Worm (Caenorhabditis elegans): ENCODE results near the gene C01G6.4.

C01G6.4 gene

DNA sequence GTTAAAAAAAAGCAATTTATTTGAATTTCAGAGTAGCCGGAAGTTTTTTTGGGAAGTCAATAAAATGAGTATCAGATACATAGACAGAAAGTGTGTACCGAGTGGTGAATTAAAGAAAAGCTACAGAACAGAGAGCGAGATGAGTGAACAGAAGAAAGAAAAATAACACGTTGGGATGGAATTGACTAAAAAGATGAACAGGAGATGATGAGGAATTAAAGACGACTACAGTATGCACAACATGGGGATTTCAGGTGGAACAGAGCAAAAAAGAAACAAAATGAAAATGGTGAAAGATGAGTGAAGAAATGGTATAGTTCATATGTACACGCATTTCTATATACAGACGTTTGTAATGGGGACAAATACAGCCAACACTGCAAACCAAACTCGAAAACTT is 1.6 kb downstream of the C01G6.4 start:
- no peak for TF ChIP-seq nfya-1 (tag; optimal IDR thresholded peaks at IDR 0.05)
- no peak for TF ChIP-seq K02D7.2 (tag; optimal IDR thresholded peaks at IDR 0.05)
- TF ChIP-seq ets-4 (tag; optimal IDR thresholded peaks at IDR 0.05) = no peak

DNA sequence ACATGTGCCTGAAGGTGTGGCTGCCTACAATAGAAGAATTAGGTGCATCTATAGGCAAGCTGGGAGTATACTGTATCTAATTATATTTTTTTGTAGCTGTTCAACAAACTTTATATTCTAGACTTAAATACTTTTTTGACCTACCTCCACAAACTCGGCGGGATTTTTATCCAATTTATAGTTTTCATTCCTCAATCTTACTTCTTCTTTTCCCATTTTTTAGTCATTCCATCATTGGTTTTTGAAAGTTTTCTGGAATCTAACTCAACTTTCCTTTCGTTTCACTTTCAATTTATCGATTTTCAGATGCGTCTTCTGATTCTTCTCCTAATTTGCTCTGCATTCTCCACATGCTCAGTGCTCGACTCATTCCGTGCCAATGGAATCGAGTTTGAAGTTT is 3.3 kb downstream of the C01G6.4 start, which contains the start of gene C01G6.3:
C01G6.3 (plus strand) TSS at position 301 of the 400 bp plus-strand sequence.
- TF ChIP-seq F13H6.1 (tag; optimal IDR thresholded peaks at IDR 0.05) = no peak
- no peak for TF ChIP-seq ceh-45 (GFP tag; IDR thresholded peaks at IDR 0.05)
- no peak for TF ChIP-seq hlh-8 (tag; optimal IDR thresholded peaks at IDR 0.05)
- TF ChIP-seq syd-9 (tag; optimal IDR thresholded peaks at IDR 0.05) = no peak
- no peak for TF ChIP-seq ahr-1 (tag; optimal IDR thresholded peaks at IDR 0.05)

DNA sequence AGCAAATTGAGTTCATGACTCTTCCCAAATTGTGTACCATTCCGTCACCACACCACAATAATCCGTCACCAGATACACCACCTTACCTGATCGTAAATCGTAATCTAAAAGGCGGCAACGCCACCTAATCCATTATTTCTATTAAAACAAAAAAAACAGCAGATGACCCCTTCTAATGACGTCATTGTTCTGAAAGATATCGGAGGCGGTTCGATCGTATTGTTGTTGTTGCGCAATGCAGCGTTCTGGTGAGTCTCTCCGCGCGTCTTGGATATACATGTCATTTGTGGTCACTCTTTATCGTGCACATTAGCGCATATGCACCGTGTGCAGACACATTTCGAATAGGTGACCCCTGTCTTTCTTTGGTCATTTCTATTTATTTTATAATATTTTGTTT is 3.9 kb downstream of the C01G6.4 start:
- TF ChIP-seq tbx-2 (tag; optimal IDR thresholded peaks at IDR 0.05) = peak; percentile 45
- no peak for TF ChIP-seq sdc-2 (tag; optimal IDR thresholded peaks at IDR 0.05)

DNA sequence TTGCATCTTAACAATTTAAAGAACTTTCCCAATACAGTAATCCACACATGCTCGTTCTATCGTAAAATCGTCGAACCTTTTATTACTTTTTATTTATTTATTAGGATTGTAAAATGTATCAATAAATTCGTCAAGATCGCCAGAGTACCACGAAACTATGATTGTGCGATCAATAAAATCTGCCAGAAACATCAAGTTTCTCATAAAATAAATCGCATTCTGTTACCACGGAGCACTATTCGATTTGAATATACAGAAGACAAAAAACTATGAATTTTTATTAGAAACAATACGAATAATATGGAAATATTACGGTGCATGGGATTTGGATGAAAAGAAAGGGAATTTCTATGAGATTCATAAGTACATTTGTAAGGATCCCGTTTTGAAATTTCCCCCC is 6.1 kb downstream of the C01G6.4 start, which contains the start of gene C01G6.2:
C01G6.2 (plus strand) TSS at position 301 of the 400 bp plus-strand sequence.
- TF ChIP-seq ttx-3 (tag; optimal IDR thresholded peaks at IDR 0.05) = no peak
- TF ChIP-seq tbx-2 (tag; optimal IDR thresholded peaks at IDR 0.05) = no peak
- TF ChIP-seq ref-2 (tag; optimal IDR thresholded peaks at IDR 0.05) = no peak
- no peak for TF ChIP-seq sox-4 (tag; optimal IDR thresholded peaks at IDR 0.05)
- no peak for TF ChIP-seq ceh-48 (tag; optimal IDR thresholded peaks at IDR 0.05)
- no peak for TF ChIP-seq pha-4 (tag; optimal IDR thresholded peaks at IDR 0.05)
- TF ChIP-seq madf-2 (tag; optimal IDR thresholded peaks at IDR 0.05) = no peak
- TF ChIP-seq che-1 (tag; optimal IDR thresholded peaks at IDR 0.05) = no peak
- no peak for TF ChIP-seq ets-4 (tag; optimal IDR thresholded peaks at IDR 0.05)
- no peak for TF ChIP-seq eyg-1 (tag; optimal IDR thresholded peaks at IDR 0.05)
- no peak for TF ChIP-seq syd-9 (tag; optimal IDR thresholded peaks at IDR 0.05)
- no peak for TF ChIP-seq sox-2 (GFP tag; IDR thresholded peaks at IDR 0.05)
- no peak for TF ChIP-seq ceh-9 (tag; optimal IDR thresholded peaks at IDR 0.05)
- TF ChIP-seq unc-86 (tag; optimal IDR thresholded peaks at IDR 0.05) = no peak
- no peak for TF ChIP-seq K09A11.1 (tag; optimal IDR thresholded peaks at IDR 0.05; ENCODE audit: insufficient read depth)

DNA sequence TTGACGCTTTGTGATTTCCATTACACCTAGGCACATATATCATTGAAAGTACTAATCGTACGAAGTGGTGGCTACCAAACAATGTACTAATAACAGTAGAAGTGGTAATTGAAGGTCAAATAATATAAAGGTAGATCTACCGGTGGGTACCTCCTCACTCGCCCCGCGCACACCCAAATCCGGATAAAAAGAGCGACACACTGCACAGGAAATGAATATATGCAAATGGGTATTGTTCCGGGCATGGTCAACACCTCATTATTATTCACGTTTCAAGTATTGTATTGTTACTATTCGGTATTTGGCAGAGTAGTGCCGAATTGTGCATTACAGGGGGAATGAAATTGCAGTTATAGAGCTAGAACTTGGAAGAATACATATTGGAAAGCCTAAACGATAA is 6.6 kb downstream of the C01G6.4 start:
- TF ChIP-seq unc-86 (tag; optimal IDR thresholded peaks at IDR 0.05) (no peak), sox-4 (tag; optimal IDR thresholded peaks at IDR 0.05) (no peak), ztf-16 (tag; optimal IDR thresholded peaks at IDR 0.05) (no peak), hlh-6 (tag; optimal IDR thresholded peaks at IDR 0.05) (no peak), sox-2 (GFP tag; IDR thresholded peaks at IDR 0.05) (peak; percentile 64)

DNA sequence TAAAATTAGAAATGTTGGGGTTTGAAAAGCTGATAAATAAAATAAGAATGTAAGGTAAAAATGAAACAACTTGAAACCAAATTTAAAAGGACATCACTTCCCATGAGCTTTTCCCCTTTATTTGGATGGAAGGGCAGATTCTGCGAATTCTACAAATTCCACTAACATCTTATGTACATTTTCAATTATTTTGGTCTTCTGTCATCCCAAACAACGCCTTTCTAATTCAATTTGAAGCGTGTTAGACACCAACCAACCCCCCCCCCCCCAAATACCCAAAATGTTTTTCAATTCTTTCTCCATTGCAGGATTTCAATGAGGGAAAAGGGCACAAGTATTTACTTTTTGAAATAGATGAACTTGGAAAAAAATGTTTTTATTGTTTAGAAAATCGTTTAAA is 7.1 kb downstream of the C01G6.4 start:
- TF ChIP-seq odd-2 (tag; optimal IDR thresholded peaks at IDR 0.05) = no peak
- peak; percentile 58 for TF ChIP-seq unc-42 (tag; optimal IDR thresholded peaks at IDR 0.05)

DNA sequence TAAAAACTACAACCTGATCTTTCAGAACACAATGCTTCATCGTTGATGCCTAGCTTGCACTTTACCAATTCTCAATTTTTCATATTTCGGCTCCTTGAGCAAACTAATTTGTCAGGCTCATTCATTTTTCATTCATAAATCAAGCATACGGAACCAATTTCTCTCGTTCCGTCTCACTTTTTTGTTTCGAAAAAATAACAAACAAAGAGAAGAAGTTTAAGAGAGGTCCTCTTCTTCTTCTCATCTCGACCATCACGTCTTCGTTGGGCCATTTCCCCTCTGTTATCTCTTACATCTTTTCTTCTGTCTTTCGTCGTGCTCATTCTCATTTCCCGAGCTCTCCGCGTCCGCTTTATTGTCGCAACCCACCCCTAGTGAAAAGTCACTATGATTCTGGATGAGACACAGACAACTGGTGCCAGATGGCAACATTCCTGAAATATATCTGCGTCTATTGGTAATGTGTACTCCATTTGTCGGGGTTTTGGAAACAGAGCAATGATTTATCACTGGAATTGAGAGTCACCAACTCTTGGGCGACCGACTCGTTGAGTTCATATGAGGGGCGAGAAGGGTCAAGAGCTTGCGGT is 8.1 kb downstream of the C01G6.4 start:
- TF ChIP-seq hlh-30 (tag; optimal IDR thresholded peaks at IDR 0.05; ENCODE audit: insufficient read depth) (no peak), unc-55 (GFP tag; optimal IDR thresholded peaks at IDR 0.05) (peak; percentile 93), hlh-8 (tag; optimal IDR thresholded peaks at IDR 0.05) (peak; percentile 87), ceh-31 (tag; optimal IDR thresholded peaks at IDR 0.05) (peak; percentile 33), elt-4 (tag; optimal IDR thresholded peaks at IDR 0.05) (no peak), nfya-1 (tag; optimal IDR thresholded peaks at IDR 0.05) (peak; percentile 20), ceh-18 (tag; optimal IDR thresholded peaks at IDR 0.05) (peak; percentile 32), K09A11.1 (tag; optimal IDR thresholded peaks at IDR 0.05; ENCODE audit: insufficient read depth) (no peak), C08G9.2 (tag; optimal IDR thresholded peaks at IDR 0.05) (no peak), sox-2 (GFP tag; IDR thresholded peaks at IDR 0.05) (no peak), hlh-6 (tag; optimal IDR thresholded peaks at IDR 0.05) (no peak), sox-4 (tag; optimal IDR thresholded peaks at IDR 0.05) (no peak), ceh-14 (tag; optimal IDR thresholded peaks at IDR 0.05) (peak; percentile 14), rnt-1 (tag; optimal IDR thresholded peaks at IDR 0.05) (peak; percentile 61)

Measured in whole organism, late embryonic.